Worm (Caenorhabditis elegans): ENCODE data around the gene ets-6.

- TF ChIP-seq nhr-76 (tag; optimal IDR thresholded peaks at IDR 0.05) (no peak), lin-15B (tag; optimal IDR thresholded peaks at IDR 0.05) (no peak), ceh-82 (tag; optimal IDR thresholded peaks at IDR 0.05) (no peak)
Observed at ce11 chrV:7629504-7629903, 49.2 kb upstream of the ets-6 start, which contains the start of gene srd-30.
